Fruit fly (Drosophila melanogaster) Kc167 (cell line): ENCODE measurements around the gene Bcs1.

Experiments
- Myc ChIP-seq: fragments of >200 bp; optimal IDR thresholded peaks from 2 replicates; lab custom pipeline; 2017; ENCODE audit warnings: missing external identifiers
- Sin3A ChIP-seq: fragments of >200 bp; optimal IDR thresholded peaks from 2 replicates; lab custom pipeline; 2018; ENCODE audit warnings: missing external identifiers
- h ChIP-seq: fragments of >200 bp; optimal IDR thresholded peaks from 3 replicates; lab custom pipeline; 2018; ENCODE audit warnings: missing external identifiers
- insv ChIP-seq: fragments of >200 bp; optimal IDR thresholded peaks from 3 replicates; lab custom pipeline; 2018; ENCODE audit warnings: missing external identifiers
- psq ChIP-seq: fragments of >200 bp; optimal IDR thresholded peaks from 2 replicates; lab custom pipeline; 2017; ENCODE audit warnings: missing external identifiers
- ttk ChIP-seq: sonication (Bioruptor generic); optimal IDR thresholded peaks from 2 replicates; lab custom pipeline; 2017; ENCODE audit warnings: missing external identifiers

Gene Bcs1

DNA sequence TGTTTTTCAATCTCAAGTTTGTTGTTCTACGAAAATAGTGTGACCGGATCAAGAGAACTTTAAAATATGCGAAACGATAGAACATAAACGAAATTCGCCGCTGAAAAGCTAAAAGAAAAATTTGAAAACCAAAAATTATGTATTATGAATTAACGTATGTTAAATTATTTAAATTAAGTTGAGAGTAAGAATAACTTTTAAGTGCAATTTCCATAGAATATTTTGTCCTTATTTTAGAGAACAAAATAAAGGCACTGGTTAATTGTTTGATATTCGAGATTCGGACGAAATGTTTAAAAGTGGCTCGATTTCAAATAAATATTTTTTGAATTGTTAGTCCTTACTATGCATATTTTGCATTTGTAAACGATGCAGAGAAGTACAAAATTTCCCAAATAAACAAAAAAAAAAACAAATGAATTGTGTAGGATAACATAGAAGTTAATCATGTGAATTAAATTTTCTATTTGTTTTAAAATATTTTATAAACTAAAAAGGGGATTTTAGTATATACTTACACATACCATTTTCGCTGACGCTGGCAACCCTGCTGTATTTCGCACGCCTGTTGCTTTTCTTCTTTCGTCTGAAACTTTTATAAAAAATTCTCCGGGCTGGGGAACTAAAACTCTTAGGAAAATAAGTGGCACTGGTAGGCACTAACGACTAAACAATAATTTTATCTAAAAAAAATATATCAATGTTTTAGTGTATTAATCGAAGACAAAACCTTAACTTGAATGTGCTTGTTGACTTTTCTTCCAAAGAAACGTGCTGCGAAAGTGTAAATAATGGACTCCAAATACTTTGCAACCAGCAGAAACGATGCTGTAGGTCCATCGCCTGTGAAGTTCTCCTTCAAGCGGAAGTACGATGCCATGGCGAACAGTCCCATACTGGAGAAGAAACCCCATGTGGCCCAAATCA lies 11.6 kb upstream of the Bcs1 start, which contains the start of the genes CG5727 and ath:
TSS of gene CG5727 (minus strand) at position 51 of the 927 bp plus-strand sequence.
TSS of gene ath (plus strand) at position 513 of the 927 bp plus-strand sequence.
- TF ChIP-seq psq (lab: Kevin White, UChicago) (no peak), Sin3A (lab: Kevin White, UChicago) (no peak), ttk (lab: Kevin White, UChicago) (no peak), insv (lab: Kevin White, UChicago) (no peak), Myc (lab: Kevin White, UChicago) (no peak), h (lab: Kevin White, UChicago) (no peak)

DNA sequence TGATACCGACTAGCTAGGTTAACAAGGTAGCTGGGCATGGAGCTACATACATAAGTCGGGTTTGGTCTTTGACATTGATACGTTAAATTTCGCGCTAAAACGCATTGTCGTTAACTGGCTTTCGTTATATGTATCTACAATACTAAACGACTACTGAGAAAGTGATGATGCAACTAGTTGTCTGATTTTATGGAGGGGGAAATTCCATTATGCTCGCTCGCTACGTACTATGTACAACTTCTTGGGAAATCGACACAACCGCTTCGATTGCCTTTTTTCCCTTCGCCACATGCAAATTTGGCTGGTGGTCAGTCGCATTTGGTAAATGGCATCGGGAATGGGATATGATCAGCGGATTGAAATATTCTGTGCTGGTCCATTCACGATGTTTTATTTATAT lies 2.4 kb upstream of the Bcs1 start:
- TF ChIP-seq Sin3A (lab: Kevin White, UChicago) (no peak), psq (lab: Kevin White, UChicago) (no peak), h (lab: Kevin White, UChicago) (no peak), ttk (lab: Kevin White, UChicago) (no peak), insv (lab: Kevin White, UChicago) (no peak), Myc (lab: Kevin White, UChicago) (no peak)

- no peak for TF ChIP-seq Myc (lab: Kevin White, UChicago)
- TF ChIP-seq h (lab: Kevin White, UChicago): no peak
- TF ChIP-seq psq (lab: Kevin White, UChicago): no peak
- no peak for TF ChIP-seq insv (lab: Kevin White, UChicago)
- no peak for TF ChIP-seq ttk (lab: Kevin White, UChicago)
- no peak for TF ChIP-seq Sin3A (lab: Kevin White, UChicago)
Observed at dm6 chr2L:10220501-10221386, 1.7 kb upstream of the Bcs1 start, which contains the start of the genes Npc1a and Prosalpha6. Gene Npc1a (minus strand): TSS chr2L:10221216. Gene Prosalpha6 (plus strand): TSS chr2L:10221351.

DNA sequence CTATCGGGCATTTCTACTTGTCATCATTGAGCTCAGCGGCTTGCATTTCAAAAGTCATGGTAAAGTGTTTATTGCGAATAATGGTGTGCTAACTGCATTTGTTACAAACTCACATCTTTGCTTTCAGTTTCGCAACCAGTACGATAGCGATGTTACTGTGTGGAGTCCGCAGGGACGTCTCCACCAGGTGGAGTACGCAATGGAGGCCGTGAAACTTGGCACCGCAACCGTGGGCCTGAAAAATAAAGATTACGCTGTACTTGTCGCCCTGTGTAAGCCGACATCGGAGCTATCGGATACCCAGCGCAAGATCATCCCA lies 1.1 kb upstream of the Bcs1 start:
- TF ChIP-seq h (lab: Kevin White, UChicago) (no peak), psq (lab: Kevin White, UChicago) (no peak), Sin3A (lab: Kevin White, UChicago) (no peak), insv (lab: Kevin White, UChicago) (no peak), ttk (lab: Kevin White, UChicago) (no peak), Myc (lab: Kevin White, UChicago) (no peak)

dm6 chr2L:10226213-10226723 lies 3.8 kb downstream of the Bcs1 start:
- no peak for TF ChIP-seq Sin3A (lab: Kevin White, UChicago)
- no peak for TF ChIP-seq Myc (lab: Kevin White, UChicago)
- TF ChIP-seq ttk (lab: Kevin White, UChicago): no peak
- no peak for TF ChIP-seq h (lab: Kevin White, UChicago)
- TF ChIP-seq insv (lab: Kevin White, UChicago): no peak
- TF ChIP-seq psq (lab: Kevin White, UChicago): no peak

DNA sequence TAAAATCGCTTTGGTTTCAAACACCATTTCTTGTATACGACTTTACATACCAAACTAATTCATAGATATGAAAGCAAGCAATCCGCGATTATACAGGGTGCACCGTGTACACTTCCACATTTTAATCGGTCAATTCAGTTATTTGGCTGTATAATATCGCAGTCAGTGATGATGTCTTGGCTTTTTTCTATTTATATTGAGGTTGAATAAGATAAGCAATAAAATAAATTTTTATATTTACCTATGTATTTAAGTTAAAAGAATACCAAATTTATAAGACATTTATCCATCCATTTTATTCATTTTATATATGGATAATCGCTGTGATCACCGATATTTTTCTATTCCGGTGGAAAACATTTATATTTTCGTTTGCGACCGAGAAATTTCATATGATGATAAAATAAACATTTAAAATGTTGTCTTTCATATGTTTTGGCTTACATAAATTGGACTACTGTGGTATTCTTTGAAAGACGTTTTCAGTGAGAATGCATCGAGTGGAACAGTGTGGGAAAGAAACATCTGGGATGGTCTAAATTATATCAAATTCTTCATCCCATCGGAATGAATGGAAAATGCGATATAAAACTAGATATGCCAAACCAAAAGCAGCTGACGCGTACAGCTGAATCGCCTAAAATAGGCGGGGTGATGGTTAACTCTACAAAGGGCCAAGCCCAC lies 4.4 kb downstream of the Bcs1 start, which contains the start of gene CG5708:
TSS of gene CG5708 (minus strand) at position 85 of the 684 bp plus-strand sequence.
- TF ChIP-seq h (lab: Kevin White, UChicago) (no peak), ttk (lab: Kevin White, UChicago) (no peak), insv (lab: Kevin White, UChicago) (no peak), Myc (lab: Kevin White, UChicago) (no peak), Sin3A (lab: Kevin White, UChicago) (no peak), psq (lab: Kevin White, UChicago) (no peak)

- no peak for TF ChIP-seq ttk (lab: Kevin White, UChicago)
- TF ChIP-seq insv (lab: Kevin White, UChicago): no peak
- no peak for TF ChIP-seq Myc (lab: Kevin White, UChicago)
- no peak for TF ChIP-seq h (lab: Kevin White, UChicago)
- TF ChIP-seq psq (lab: Kevin White, UChicago): no peak
- no peak for TF ChIP-seq Sin3A (lab: Kevin White, UChicago)
Observed at dm6 chr2L:10230455-10230854, 8.0 kb downstream of the Bcs1 start.

- no peak for TF ChIP-seq insv (lab: Kevin White, UChicago)
- TF ChIP-seq psq (lab: Kevin White, UChicago): no peak
- no peak for TF ChIP-seq Sin3A (lab: Kevin White, UChicago)
- no peak for TF ChIP-seq ttk (lab: Kevin White, UChicago)
- TF ChIP-seq h (lab: Kevin White, UChicago): no peak
- TF ChIP-seq Myc (lab: Kevin White, UChicago): no peak
Observed at dm6 chr2L:10231092-10231494, 8.6 kb downstream of the Bcs1 start.

dm6 chr2L:10231510-10231909 lies 9.1 kb downstream of the Bcs1 start, which contains the start of gene ova:
Gene ova (minus strand): TSS chr2L:10231692.
- no peak for TF ChIP-seq psq (lab: Kevin White, UChicago)
- TF ChIP-seq Myc (lab: Kevin White, UChicago): no peak
- TF ChIP-seq ttk (lab: Kevin White, UChicago): no peak
- TF ChIP-seq insv (lab: Kevin White, UChicago): no peak
- no peak for TF ChIP-seq h (lab: Kevin White, UChicago)
- no peak for TF ChIP-seq Sin3A (lab: Kevin White, UChicago)
